Worm (Caenorhabditis elegans) whole organism, L1 larva: Measurements from ENCODE around the gene Y97E10AR.4.
A peak's percentile ranks its signal among the peaks of the same experiment; 100 is the strongest.

Source experiments
- F16B12.6 ChIP-seq: fragments of 150-350 bp; optimal IDR thresholded peaks from 2 replicates; lab custom pipeline; 2014; ENCODE audit warnings: missing biosample characterization, missing genetic modification characterization
- alr-1 ChIP-seq: fragments of 200-800 bp; sonication (Bioruptor generic); optimal IDR thresholded peaks from 2 replicates; lab custom pipeline; 2018; ENCODE audit warnings: borderline replicate concordance, mild to moderate bottlenecking, missing genetic modification characterization, missing compliant biosample characterization
- ama-1 ChIP-seq: fragments of 150-350 bp; optimal IDR thresholded peaks from 2 replicates; lab custom pipeline; 2014
- blmp-1 ChIP-seq: fragments of 150-350 bp; optimal IDR thresholded peaks from 2 replicates; lab custom pipeline; 2014; ENCODE audit warnings: missing biosample characterization, missing genetic modification characterization
- ceh-8 ChIP-seq: fragments of 200-800 bp; sonication (Bioruptor generic); optimal IDR thresholded peaks from 2 replicates; lab custom pipeline; 2018; ENCODE audit warnings: mild to moderate bottlenecking, missing genetic modification characterization, moderate library complexity, missing compliant biosample characterization
- ceh-82 ChIP-seq, 3 experiments: fragments of 150-350 bp in 1 of 3; sonication (generic microtip) in 2 of 3; optimal IDR thresholded peaks; 2 replicates each; lab custom pipeline; 2014 to 2017; ENCODE audit warnings: missing biosample characterization in 3 of 3, missing genetic modification characterization in 3 of 3
- ceh-88 ChIP-seq: fragments of 200-800 bp; sonication (Bioruptor generic); IDR thresholded peaks from 2 replicates; pipeline ENCODE4 v1.3.6; 2022; ENCODE audit warnings: missing genetic modification characterization, missing compliant biosample characterization
- ceh-90 ChIP-seq: sonication (generic microtip); optimal IDR thresholded peaks from 2 replicates; lab custom pipeline; 2016; ENCODE audit warnings: missing genetic modification characterization, missing compliant biosample characterization
- dpl-1 ChIP-seq, 3 experiments: fragments of 150-350 bp in 2 of 3; sonication (generic microtip) in 1 of 3; optimal IDR thresholded peaks; 2 replicates each; lab custom pipeline; 2014 to 2017; ENCODE audit warnings: missing biosample characterization in 3 of 3, missing genetic modification characterization in 3 of 3, missing genetic modification reagents in 3 of 3
- efl-1 ChIP-seq, 4 experiments: fragments of 150-350 bp; optimal IDR thresholded peaks in 3 of 4; peaks in 1 of 4; 1 replicate in 1 of 4; 2 replicates in 3 of 4; lab custom pipeline; 2014; ENCODE audit warnings: missing biosample characterization in 2 of 4, missing genetic modification characterization in 2 of 4, missing genetic modification reagents in 2 of 4
- egl-27 ChIP-seq, 2 experiments: fragments of 150-350 bp in 1 of 2; sonication (generic microtip); optimal IDR thresholded peaks; 3 replicates each; lab custom pipeline; 2017 to 2018; ENCODE audit warnings: missing biosample characterization in 2 of 2, missing genetic modification characterization in 2 of 2, missing genetic modification reagents in 2 of 2
- elt-3 ChIP-seq, 6 experiments: fragments of 150-350 bp in 1 of 6; sonication (generic microtip); optimal IDR thresholded peaks; 2 replicates each; lab custom pipeline; 2017 to 2018; ENCODE audit warnings: missing biosample characterization in 6 of 6, missing genetic modification characterization in 6 of 6, inconsistent platforms in 1 of 6
- ets-5 ChIP-seq: fragments of 200-800 bp; sonication (Bioruptor generic); IDR thresholded peaks from 2 replicates; pipeline ENCODE4 v1.3.6; 2022; ENCODE audit warnings: missing genetic modification characterization, missing compliant biosample characterization
- fkh-10 ChIP-seq: sonication (generic microtip); optimal IDR thresholded peaks from 2 replicates; lab custom pipeline; 2017; ENCODE audit warnings: missing biosample characterization, missing genetic modification reagents, missing genetic modification characterization
- fkh-8 ChIP-seq: sonication (generic microtip); optimal IDR thresholded peaks from 2 replicates; lab custom pipeline; 2016; ENCODE audit warnings: mild to moderate bottlenecking, missing genetic modification characterization, missing compliant biosample characterization
- fos-1 ChIP-seq: fragments of 150-350 bp; optimal IDR thresholded peaks from 2 replicates; lab custom pipeline; 2014; ENCODE audit warnings: missing biosample characterization, missing genetic modification characterization
- grh-1 ChIP-seq: fragments of 200-800 bp; sonication (Bioruptor generic); IDR thresholded peaks from 2 replicates; pipeline ENCODE4 v1.3.6; 2022; ENCODE audit warnings: missing genetic modification reagents, missing genetic modification characterization, missing compliant biosample characterization
- irx-1 ChIP-seq: sonication (generic microtip); optimal IDR thresholded peaks from 2 replicates; lab custom pipeline; 2016; ENCODE audit warnings: missing genetic modification characterization, missing compliant biosample characterization
- isw-1 ChIP-seq: fragments of 200-800 bp; sonication (Bioruptor generic); IDR thresholded peaks from 2 replicates; pipeline ENCODE4 v1.3.6; 2022; ENCODE audit warnings: missing genetic modification characterization, missing compliant biosample characterization
- jun-1 ChIP-seq: fragments of 150-350 bp; optimal IDR thresholded peaks from 2 replicates; lab custom pipeline; 2014; ENCODE audit warnings: missing biosample characterization, missing genetic modification reagents, missing genetic modification characterization
- lin-14 ChIP-seq: fragments of 200-800 bp; sonication (Bioruptor generic); optimal IDR thresholded peaks from 2 replicates; lab custom pipeline; 2018; ENCODE audit warnings: mild to moderate bottlenecking, missing genetic modification characterization, moderate library complexity, missing compliant biosample characterization
- lin-15B ChIP-seq: fragments of 150-350 bp; sonication (generic microtip); optimal IDR thresholded peaks from 3 replicates; lab custom pipeline; 2014; ENCODE audit warnings: missing biosample characterization, missing genetic modification characterization
- mdl-1 ChIP-seq, 2 experiments: fragments of 150-350 bp; optimal IDR thresholded peaks; 2 replicates each; lab custom pipeline; 2014 to 2017; ENCODE audit warnings: missing biosample characterization in 2 of 2, missing genetic modification characterization in 2 of 2, inconsistent platforms in 1 of 2
- mef-2 ChIP-seq: fragments of 150-350 bp; optimal IDR thresholded peaks from 2 replicates; lab custom pipeline; 2014; ENCODE audit warnings: missing biosample characterization, missing genetic modification characterization
- mep-1 ChIP-seq: fragments of 150-350 bp; optimal IDR thresholded peaks from 2 replicates; lab custom pipeline; 2014; ENCODE audit warnings: missing biosample characterization, missing genetic modification characterization
- nhr-11 ChIP-seq: fragments of 150-350 bp; optimal IDR thresholded peaks from 2 replicates; lab custom pipeline; 2014; ENCODE audit warnings: missing biosample characterization, missing genetic modification characterization
- nhr-19 ChIP-seq: fragments of 200-800 bp; sonication (Bioruptor generic); conservative IDR thresholded peaks from 2 replicates; pipeline ENCODE4 v1.3.6; 2022; ENCODE audit warnings: missing genetic modification characterization, missing compliant biosample characterization
- nhr-20 ChIP-seq: sonication (generic microtip); optimal IDR thresholded peaks from 2 replicates; lab custom pipeline; 2016; ENCODE audit warnings: mild to moderate bottlenecking, missing genetic modification characterization, missing compliant biosample characterization
- nhr-237 ChIP-seq: fragments of 150-350 bp; optimal IDR thresholded peaks from 2 replicates; lab custom pipeline; 2014; ENCODE audit warnings: missing biosample characterization, missing genetic modification characterization
- nhr-90 ChIP-seq: sonication (generic microtip); optimal IDR thresholded peaks from 2 replicates; lab custom pipeline; 2016; ENCODE audit warnings: mild to moderate bottlenecking, missing genetic modification characterization, missing compliant biosample characterization; ENCODE audit not compliant: poor library complexity
- pag-3 ChIP-seq: sonication (generic microtip); optimal IDR thresholded peaks from 2 replicates; lab custom pipeline; 2017; ENCODE audit warnings: missing genetic modification characterization, mild to moderate bottlenecking, missing compliant biosample characterization, antibody characterized with exemption, borderline replicate concordance; ENCODE audit not compliant: insufficient read depth
- pqm-1 ChIP-seq: sonication (generic microtip); optimal IDR thresholded peaks from 3 replicates; lab custom pipeline; 2017; ENCODE audit warnings: missing biosample characterization, missing genetic modification characterization
- snpc-4 ChIP-seq: fragments of 150-350 bp; optimal IDR thresholded peaks from 2 replicates; lab custom pipeline; 2014; ENCODE audit warnings: missing biosample characterization, missing genetic modification characterization
- snu-23 ChIP-seq: sonication (generic microtip); optimal IDR thresholded peaks from 2 replicates; lab custom pipeline; 2016; ENCODE audit warnings: missing genetic modification characterization, missing compliant biosample characterization
- sox-4 ChIP-seq: sonication (generic microtip); optimal IDR thresholded peaks from 2 replicates; lab custom pipeline; 2016; ENCODE audit warnings: missing genetic modification characterization, missing compliant biosample characterization
- swsn-7 ChIP-seq: sonication (generic microtip); optimal IDR thresholded peaks from 2 replicates; lab custom pipeline; 2016; ENCODE audit warnings: missing genetic modification characterization, missing compliant biosample characterization
- tbx-2 ChIP-seq: sonication (generic microtip); optimal IDR thresholded peaks from 2 replicates; lab custom pipeline; 2016; ENCODE audit warnings: missing genetic modification characterization, missing compliant biosample characterization
- unc-130 ChIP-seq: fragments of 150-350 bp; optimal IDR thresholded peaks from 2 replicates; lab custom pipeline; 2017; ENCODE audit warnings: missing biosample characterization, missing genetic modification characterization, inconsistent platforms
- unc-62 ChIP-seq: fragments of 150-350 bp; optimal IDR thresholded peaks from 2 replicates; lab custom pipeline; 2014; ENCODE audit warnings: missing biosample characterization, missing genetic modification reagents, missing genetic modification characterization
- ztf-4 ChIP-seq: fragments of 150-350 bp; optimal IDR thresholded peaks from 2 replicates; lab custom pipeline; 2014; ENCODE audit warnings: missing biosample characterization, missing genetic modification characterization

Gene Y97E10AR.4

ce11 chrV:8012032-8012431, 2.0 kb upstream of the Y97E10AR.4 start, which contains the start of gene rpb-9:
Gene rpb-9, minus strand, starts transcription at chrV:8012345.
- TF ChIP-seq efl-1 (optimal IDR thresholded peaks at IDR 0.05; lab: Kevin White, UChicago) (no peak), efl-1 (GFP tag; optimal IDR thresholded peaks at IDR 0.05 in 1 of 2; lab: Kevin White, UChicago) (peak in 1 of 2 experiments; percentile 36), fkh-8 (tag; lab: Kevin White, UChicago) (no peak)

DNA sequence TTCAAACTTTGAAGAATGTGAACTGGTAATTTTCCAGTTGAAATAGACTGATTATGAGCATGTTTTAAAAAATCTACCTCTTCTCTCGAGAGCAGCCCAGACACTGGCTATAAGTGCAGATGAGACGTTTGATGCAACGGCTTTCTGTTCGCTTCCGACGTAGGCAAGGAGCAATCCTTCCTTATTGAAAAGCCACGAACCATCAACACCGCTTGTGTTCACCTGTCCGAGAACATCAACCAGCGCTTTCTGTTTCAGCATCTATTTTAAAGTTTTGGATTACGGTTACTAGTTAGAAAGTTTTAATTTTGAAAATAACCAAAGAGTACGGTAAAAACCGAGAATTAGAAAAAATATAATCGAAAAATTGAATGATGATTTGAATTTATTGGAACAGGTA, 813 bp upstream of the Y97E10AR.4 start, which contains the start of gene lmtr-2:
lmtr-2 (minus strand) TSS at position 261 of the 400 bp plus-strand sequence.
- TF ChIP-seq unc-62 (GFP tag; lab: Kevin White, UChicago): no peak
- no peak for TF ChIP-seq pqm-1 (tag; lab: Kevin White, UChicago)
- TF ChIP-seq alr-1: no peak
- peak; percentile 22 for TF ChIP-seq ama-1 (lab: Kevin White, UChicago)
- no peak for TF ChIP-seq mef-2 (tag; lab: Kevin White, UChicago)

DNA sequence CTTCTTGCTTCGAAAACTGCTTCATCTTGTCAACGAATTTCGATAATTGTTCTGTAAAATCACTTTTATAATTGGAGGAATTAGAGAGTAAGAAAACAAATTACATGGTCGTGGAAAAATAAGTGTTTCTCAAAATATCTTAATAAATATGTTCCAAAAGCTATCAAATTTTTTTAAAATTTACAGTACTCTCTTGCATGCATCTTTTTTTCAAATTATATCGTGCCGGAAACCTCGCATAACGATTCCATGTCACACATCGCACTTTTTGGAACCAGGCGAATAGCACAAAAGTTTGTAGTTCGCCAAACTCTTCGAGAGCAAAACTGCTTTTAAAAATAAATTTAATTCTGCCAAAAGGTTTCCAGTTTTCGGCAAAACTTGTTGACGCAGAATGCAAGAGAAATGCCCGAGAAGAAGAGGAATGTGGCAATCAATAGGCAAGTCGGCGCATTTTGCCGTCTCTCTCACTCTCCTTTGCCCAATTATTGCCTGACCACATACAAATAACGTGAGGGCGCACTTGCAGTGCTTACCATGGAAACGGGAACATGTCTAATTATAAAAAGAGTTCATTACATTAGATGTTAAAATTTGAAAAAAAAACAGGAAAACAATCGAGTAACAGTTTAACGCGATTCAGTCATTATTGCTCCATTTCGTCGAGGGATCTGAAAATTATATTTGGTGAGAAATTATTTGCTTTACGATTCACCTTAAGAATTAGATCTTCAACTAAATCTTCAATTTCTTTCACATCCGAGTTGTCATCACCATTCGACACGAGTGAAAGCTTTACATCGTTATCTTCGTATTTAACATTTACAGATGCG, 2.4 kb downstream of the Y97E10AR.4 start, which contains the start of gene Y97E10AR.3:
Y97E10AR.3 (minus strand) TSS at position 51 of the 833 bp plus-strand sequence.
- TF ChIP-seq ztf-4 (tag; lab: Kevin White, UChicago) (no peak), lin-14 (GFP tag; lab: Kevin White, UChicago) (no peak), sox-4 (tag; lab: Kevin White, UChicago) (no peak), dpl-1 (GFP tag; optimal IDR thresholded peaks at IDR 0.05; lab: Kevin White, UChicago) (no peak), pag-3 (tag; lab: Kevin White, UChicago) (no peak), F16B12.6 (tag; lab: Kevin White, UChicago) (no peak), jun-1 (tag; lab: Kevin White, UChicago) (no peak)

ce11 chrV:8005000-8005399, 5.0 kb downstream of the Y97E10AR.4 start, which contains the start of gene Y97E10AR.8:
Gene Y97E10AR.8, plus strand, starts transcription at chrV:8005300.
- no peak for TF ChIP-seq unc-130

ce11 chrV:8000929-8001513, 9.0 kb downstream of the Y97E10AR.4 start, which contains the start of gene Y97E10AR.1:
Gene Y97E10AR.1, plus strand, starts transcription at chrV:8001463.
- TF ChIP-seq fkh-8 (tag; lab: Kevin White, UChicago) (peak; percentile 93), swsn-7 (peak; percentile 83), irx-1 (peak; percentile 77), nhr-19 (GFP tag; lab: Robert Waterston, UW) (peak; percentile 74), nhr-237 (tag; lab: Kevin White, UChicago) (no peak), egl-27 (tag; optimal IDR thresholded peaks at IDR 0.05; lab: Kevin White, UChicago) (peak in 1 of 2 experiments; percentile 50), fkh-10 (GFP tag; lab: Kevin White, UChicago) (peak; percentile 57), jun-1 (tag; lab: Kevin White, UChicago) (peak; percentile 48), grh-1 (GFP tag; lab: Robert Waterston, UW) (no peak), nhr-90 (tag; lab: Kevin White, UChicago) (no peak), pag-3 (tag; lab: Kevin White, UChicago) (peak; percentile 75), nhr-20 (tag; lab: Kevin White, UChicago) (peak; percentile 76), mep-1 (tag; lab: Kevin White, UChicago) (peak; percentile 76), elt-3 (tag; optimal IDR thresholded peaks at IDR 0.05; lab: Kevin White, UChicago) (peak in 1 of 6 experiments; percentile 7), isw-1 (GFP tag; lab: Robert Waterston, UW) (peak; percentile 69), ceh-82 (tag; optimal IDR thresholded peaks at IDR 0.05; lab: Kevin White, UChicago) (peak in 2 of 3 experiments; percentile 17 to 68), snu-23 (peak; percentile 81), nhr-11 (tag; lab: Kevin White, UChicago) (peak; percentile 49), ceh-88 (GFP tag; lab: Robert Waterston, UW) (peak; percentile 29; the same call in 1 of the 2 replicates), ztf-4 (tag; lab: Kevin White, UChicago) (peak; percentile 48), fos-1 (tag; lab: Kevin White, UChicago) (no peak), mdl-1 (tag; optimal IDR thresholded peaks at IDR 0.05; lab: Kevin White, UChicago) (peak; percentile 17 to 79), blmp-1 (tag; lab: Kevin White, UChicago) (peak; percentile 96), ceh-90 (tag; lab: Kevin White, UChicago) (no peak), snpc-4 (tag; lab: Kevin White, UChicago) (peak; percentile 3), lin-15B (tag; lab: Kevin White, UChicago) (peak; percentile 13), ets-5 (GFP tag; lab: Robert Waterston, UW) (no peak), tbx-2 (tag; lab: Kevin White, UChicago) (peak; percentile 80), mef-2 (tag; lab: Kevin White, UChicago) (peak; percentile 70), F16B12.6 (tag; lab: Kevin White, UChicago) (peak; percentile 25), ceh-8 (peak; percentile 22)
